Fruit fly (Drosophila melanogaster) whole organism, prepupa: ENCODE results near the gene Cyp4ae1.

Source experiments
- CG3032 ChIP-seq: fragments of 200-800 bp; optimal IDR thresholded peaks from 2 replicates; lab custom pipeline; 2019; ENCODE audit warnings: missing biosample characterization, mild to moderate bottlenecking, missing genetic modification characterization, moderate library complexity
- Eip93F ChIP-seq: fragments of 200-800 bp; sonication (Bioruptor generic); optimal IDR thresholded peaks from 2 replicates; lab custom pipeline; 2016; ENCODE audit warnings: missing biosample characterization, mild to moderate bottlenecking, missing genetic modification characterization
- Ets96B ChIP-seq: fragments of 200-800 bp; optimal IDR thresholded peaks from 2 replicates; lab custom pipeline; 2019; ENCODE audit warnings: missing biosample characterization, mild to moderate bottlenecking, missing genetic modification characterization, moderate library complexity
- Met ChIP-seq: fragments of 200-800 bp; sonication (Bioruptor generic); optimal IDR thresholded peaks from 3 replicates; lab custom pipeline; 2016; ENCODE audit warnings: missing biosample characterization, missing genetic modification characterization
- Sox15 ChIP-seq: fragments of 200-800 bp; sonication (Bioruptor generic); optimal IDR thresholded peaks from 3 replicates; lab custom pipeline; 2016; ENCODE audit warnings: missing biosample characterization, missing genetic modification characterization
- achi ChIP-seq: fragments of 200-800 bp; sonication (Bioruptor generic); optimal IDR thresholded peaks from 3 replicates; lab custom pipeline; 2016; ENCODE audit warnings: missing biosample characterization, missing genetic modification characterization
- dsx ChIP-seq: fragments of 200-800 bp; optimal IDR thresholded peaks from 3 replicates; lab custom pipeline; 2019; ENCODE audit warnings: missing biosample characterization, mild to moderate bottlenecking, missing genetic modification characterization, moderate library complexity; ENCODE audit not compliant: poor library complexity, severe bottlenecking
- fkh ChIP-seq: fragments of 200-800 bp; sonication (Bioruptor generic); optimal IDR thresholded peaks from 3 replicates; lab custom pipeline; 2017; ENCODE audit warnings: missing biosample characterization, mild to moderate bottlenecking, missing genetic modification characterization, moderate library complexity
- net ChIP-seq: fragments of 200-800 bp; sonication (Bioruptor generic); optimal IDR thresholded peaks from 3 replicates; lab custom pipeline; 2016; ENCODE audit warnings: missing biosample characterization, missing genetic modification characterization
- vri ChIP-seq: fragments of 200-800 bp; sonication (Bioruptor generic); optimal IDR thresholded peaks from 3 replicates; lab custom pipeline; 2016; ENCODE audit warnings: missing biosample characterization, mild to moderate bottlenecking, missing genetic modification characterization

DNA sequence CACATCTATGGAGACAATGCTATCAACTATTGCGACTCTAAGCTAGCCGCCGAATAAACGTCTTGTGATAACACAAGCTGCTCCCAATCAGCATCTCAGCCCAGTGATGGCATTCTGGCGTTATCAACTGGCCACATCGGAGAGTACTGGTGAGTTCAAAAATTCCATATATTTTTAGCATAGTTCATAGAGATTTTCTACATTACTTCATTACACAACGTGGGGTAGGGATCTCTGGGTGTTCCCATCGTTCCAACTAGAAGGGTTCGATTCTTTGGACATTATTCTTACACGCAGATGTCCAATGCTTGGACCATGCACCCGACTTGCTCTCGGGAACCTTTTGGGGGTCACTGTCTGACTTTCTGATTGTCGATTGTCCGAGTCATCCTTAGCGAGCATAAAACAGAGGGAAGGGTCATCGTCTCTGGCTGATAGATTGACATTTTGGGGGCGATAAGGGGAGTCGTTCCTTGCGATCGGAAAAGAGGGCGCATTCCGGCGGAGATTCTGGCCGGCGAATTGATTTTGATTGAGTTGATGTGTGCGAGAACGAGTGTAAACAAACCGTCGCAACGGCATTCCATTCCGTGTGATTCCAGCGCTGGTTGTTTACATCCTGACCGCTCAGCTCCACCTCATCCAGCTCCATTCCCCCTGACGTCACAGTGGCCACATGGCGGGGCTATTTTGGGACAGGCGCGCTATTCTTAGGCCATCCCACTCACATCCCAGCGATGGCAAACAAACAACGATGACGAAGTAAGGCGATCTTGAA is 16.5 kb upstream of the Cyp4ae1 start, which contains the start of the genes Cyp4d1 and CG3630:
- TF ChIP-seq dsx (GFP tag; lab: Kevin White, UChicago) = no peak
- no peak for TF ChIP-seq Sox15 (GFP tag; lab: Kevin White, UChicago)
- no peak for TF ChIP-seq net
- no peak for TF ChIP-seq achi
- TF ChIP-seq Ets96B = no peak
- no peak for TF ChIP-seq Met
- no peak for TF ChIP-seq CG3032 (tag; lab: Kevin White, UChicago)
- TF ChIP-seq Eip93F (GFP tag; lab: Kevin White, UChicago) = no peak
- no peak for TF ChIP-seq vri (GFP tag; lab: Kevin White, UChicago)
- no peak for TF ChIP-seq fkh (GFP tag; lab: Kevin White, UChicago)
